Worm (Caenorhabditis elegans) whole organism, midembryonic: Measurements from ENCODE around the gene srab-9.

ENCODE experiments used
- T22C8.4 ChIP-seq: fragments of 200-800 bp; sonication (Bioruptor generic); IDR thresholded peaks from 2 replicates; pipeline ENCODE4 v1.3.6; 2022; ENCODE audit warnings: missing genetic modification characterization, missing compliant biosample characterization
- cog-1 ChIP-seq: sonication (generic microtip); optimal IDR thresholded peaks from 2 replicates; lab custom pipeline; 2016; ENCODE audit warnings: missing genetic modification characterization, missing compliant biosample characterization
- flt-1 ChIP-seq: fragments of 200-800 bp; sonication (Bioruptor generic); IDR thresholded peaks from 2 replicates; pipeline ENCODE4 v1.3.6; 2022; ENCODE audit warnings: missing genetic modification characterization, missing compliant biosample characterization
- klf-2 ChIP-seq: fragments of 200-800 bp; sonication (Bioruptor generic); conservative IDR thresholded peaks from 2 replicates; pipeline ENCODE4 v1.3.6; 2022; ENCODE audit warnings: missing genetic modification reagents, missing genetic modification characterization, missing compliant biosample characterization
- med-1 ChIP-seq: sonication (generic microtip); optimal IDR thresholded peaks from 2 replicates; lab custom pipeline; 2017; ENCODE audit warnings: missing genetic modification characterization, mild to moderate bottlenecking, missing compliant biosample characterization, antibody characterized with exemption, missing genetic modification reagents; ENCODE audit not compliant: insufficient read depth
- ref-1 ChIP-seq: fragments of 200-800 bp; sonication (Bioruptor generic); conservative IDR thresholded peaks from 2 replicates; pipeline ENCODE4 v1.3.6; 2022; ENCODE audit warnings: missing genetic modification reagents, missing genetic modification characterization, missing compliant biosample characterization
- tab-1 ChIP-seq: fragments of 200-800 bp; sonication (Bioruptor generic); IDR thresholded peaks from 2 replicates; pipeline ENCODE4 v1.3.6; 2022; ENCODE audit warnings: missing genetic modification characterization, missing compliant biosample characterization
- ztf-23 ChIP-seq: fragments of 200-800 bp; sonication (Bioruptor generic); IDR thresholded peaks from 2 replicates; pipeline ENCODE4 v1.3.6; 2022; ENCODE audit warnings: missing genetic modification reagents, missing genetic modification characterization, missing compliant biosample characterization
- ztf-29 ChIP-seq: fragments of 200-800 bp; sonication (Bioruptor generic); IDR thresholded peaks from 2 replicates; pipeline ENCODE4 v1.3.6; 2022; ENCODE audit warnings: missing genetic modification reagents, missing genetic modification characterization, missing compliant biosample characterization

Gene srab-9

ce11 chrV:3141190-3141589 lies at the start of gene srab-9:
Gene srab-9, minus strand, starts transcription at chrV:3141290.
- TF ChIP-seq ztf-29 (GFP tag; lab: Robert Waterston, UW) (no peak), T22C8.4 (no peak), flt-1 (GFP tag; lab: Robert Waterston, UW) (no peak)

DNA sequence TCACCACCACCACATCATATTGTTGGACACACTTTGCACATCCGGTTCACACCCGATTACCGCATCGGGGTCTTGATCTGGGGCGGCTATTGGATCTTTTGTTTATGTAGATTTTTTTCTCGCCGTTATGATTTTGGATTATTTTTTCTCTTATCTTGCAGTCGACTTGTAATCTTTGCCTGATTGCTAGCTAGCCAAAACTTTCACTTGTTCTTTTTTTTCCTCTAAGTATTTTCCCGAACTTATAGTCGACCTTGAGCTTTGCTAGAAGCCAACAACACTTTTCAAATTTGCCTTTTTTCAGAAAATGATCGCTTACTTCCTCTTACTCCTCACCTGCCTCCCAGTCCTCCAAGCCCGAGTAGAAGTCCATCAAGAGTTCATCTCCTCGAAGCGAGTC lies 47.0 kb upstream of the srab-9 start, which contains the start of gene lag-2:
Gene lag-2, plus strand, starts transcription at position 301 of the 400 bp plus-strand sequence.
- TF ChIP-seq ref-1 (GFP tag; lab: Robert Waterston, UW): no peak
- TF ChIP-seq T22C8.4: no peak
- no peak for TF ChIP-seq tab-1
- TF ChIP-seq ztf-29 (GFP tag; lab: Robert Waterston, UW): no peak

DNA sequence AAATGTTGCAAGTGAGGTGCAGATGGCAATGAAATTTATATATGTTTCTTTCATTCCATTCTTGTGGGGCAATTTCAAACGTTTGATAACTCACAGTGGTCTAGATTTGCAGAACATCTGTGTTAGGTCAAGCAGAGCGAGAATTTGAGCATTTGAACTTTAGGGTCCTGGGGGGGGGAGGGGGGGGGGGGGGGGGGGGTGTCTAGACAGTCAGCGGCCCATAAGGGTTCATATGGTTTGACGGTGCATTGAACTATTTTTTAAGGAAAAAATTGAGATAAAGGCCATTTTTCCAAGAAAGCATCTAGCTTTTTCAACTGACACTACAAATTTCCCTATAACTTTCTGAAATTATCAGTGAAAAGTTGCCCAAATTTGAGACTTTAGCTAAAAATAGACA lies 44.8 kb upstream of the srab-9 start:
- TF ChIP-seq ztf-23 (GFP tag; lab: Robert Waterston, UW): no peak
- no peak for TF ChIP-seq ztf-29 (GFP tag; lab: Robert Waterston, UW)
- TF ChIP-seq klf-2 (GFP tag; lab: Robert Waterston, UW): no peak
- no peak for TF ChIP-seq med-1 (GFP tag; lab: Kevin White, UChicago)
- no peak for TF ChIP-seq T22C8.4
- TF ChIP-seq tab-1: no peak
- TF ChIP-seq cog-1 (tag; lab: Kevin White, UChicago): no peak
- no peak for TF ChIP-seq flt-1 (GFP tag; lab: Robert Waterston, UW)
- TF ChIP-seq ref-1 (GFP tag; lab: Robert Waterston, UW): no peak

ce11 chrV:3176161-3176560 lies 35.1 kb upstream of the srab-9 start, which contains the start of gene srab-8:
Gene srab-8, plus strand, starts transcription at chrV:3176461.
- TF ChIP-seq klf-2 (GFP tag; lab: Robert Waterston, UW) (no peak), ztf-23 (GFP tag; lab: Robert Waterston, UW) (no peak), flt-1 (GFP tag; lab: Robert Waterston, UW) (no peak), T22C8.4 (no peak), ref-1 (GFP tag; lab: Robert Waterston, UW) (no peak), med-1 (GFP tag; lab: Kevin White, UChicago) (no peak), tab-1 (no peak), ztf-29 (GFP tag; lab: Robert Waterston, UW) (no peak), cog-1 (tag; lab: Kevin White, UChicago) (no peak)

ce11 chrV:3171625-3172024 lies 30.5 kb upstream of the srab-9 start:
- TF ChIP-seq ztf-23 (GFP tag; lab: Robert Waterston, UW) (no peak), klf-2 (GFP tag; lab: Robert Waterston, UW) (no peak), T22C8.4 (peak; percentile 57; the same call in 1 of the 2 replicates)

ce11 chrV:3169838-3170237 lies 28.7 kb upstream of the srab-9 start, which contains the start of gene srbc-6:
Gene srbc-6, plus strand, starts transcription at chrV:3170138.
- TF ChIP-seq ref-1 (GFP tag; lab: Robert Waterston, UW): no peak
- TF ChIP-seq tab-1: no peak
- TF ChIP-seq klf-2 (GFP tag; lab: Robert Waterston, UW): no peak

DNA sequence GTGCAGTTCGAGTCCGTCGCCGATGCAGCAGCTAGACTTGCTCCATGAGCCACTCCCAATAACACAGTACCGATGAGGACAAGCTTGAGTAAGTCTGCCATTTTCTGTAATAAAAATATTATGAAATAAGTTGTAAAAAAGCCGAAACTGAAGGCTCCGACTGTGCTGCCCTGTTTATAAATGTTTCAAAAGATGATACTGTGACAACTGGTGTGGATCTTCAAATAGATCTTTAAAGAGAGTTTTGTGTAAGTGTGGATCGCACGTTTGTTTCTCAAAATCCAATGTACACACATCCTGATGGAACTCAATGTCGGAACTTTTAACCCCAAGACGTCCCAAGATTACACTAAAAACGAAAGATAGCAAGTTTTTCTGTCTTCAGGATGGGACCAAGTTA lies 27.6 kb upstream of the srab-9 start, which contains the start of gene C36C5.15:
Gene C36C5.15, minus strand, starts transcription at position 101 of the 400 bp plus-strand sequence.
- TF ChIP-seq flt-1 (GFP tag; lab: Robert Waterston, UW): no peak
- no peak for TF ChIP-seq ztf-23 (GFP tag; lab: Robert Waterston, UW)
- TF ChIP-seq ztf-29 (GFP tag; lab: Robert Waterston, UW): no peak
- TF ChIP-seq tab-1: no peak
- TF ChIP-seq T22C8.4: no peak
- TF ChIP-seq cog-1 (tag; lab: Kevin White, UChicago): no peak
- no peak for TF ChIP-seq ref-1 (GFP tag; lab: Robert Waterston, UW)
- TF ChIP-seq med-1 (GFP tag; lab: Kevin White, UChicago): no peak
- TF ChIP-seq klf-2 (GFP tag; lab: Robert Waterston, UW): no peak

- no peak for TF ChIP-seq flt-1 (GFP tag; lab: Robert Waterston, UW)
- no peak for TF ChIP-seq tab-1
- no peak for TF ChIP-seq med-1 (GFP tag; lab: Kevin White, UChicago)
- no peak for TF ChIP-seq klf-2 (GFP tag; lab: Robert Waterston, UW)
- TF ChIP-seq ztf-29 (GFP tag; lab: Robert Waterston, UW): no peak
- no peak for TF ChIP-seq ztf-23 (GFP tag; lab: Robert Waterston, UW)
- TF ChIP-seq ref-1 (GFP tag; lab: Robert Waterston, UW): no peak
- TF ChIP-seq cog-1 (tag; lab: Kevin White, UChicago): no peak
- no peak for TF ChIP-seq T22C8.4
Measured at ce11 chrV:3166260-3166659, 25.2 kb upstream of the srab-9 start, which contains the start of gene C36C5.4. Gene C36C5.4, plus strand, starts transcription at chrV:3166560.

DNA sequence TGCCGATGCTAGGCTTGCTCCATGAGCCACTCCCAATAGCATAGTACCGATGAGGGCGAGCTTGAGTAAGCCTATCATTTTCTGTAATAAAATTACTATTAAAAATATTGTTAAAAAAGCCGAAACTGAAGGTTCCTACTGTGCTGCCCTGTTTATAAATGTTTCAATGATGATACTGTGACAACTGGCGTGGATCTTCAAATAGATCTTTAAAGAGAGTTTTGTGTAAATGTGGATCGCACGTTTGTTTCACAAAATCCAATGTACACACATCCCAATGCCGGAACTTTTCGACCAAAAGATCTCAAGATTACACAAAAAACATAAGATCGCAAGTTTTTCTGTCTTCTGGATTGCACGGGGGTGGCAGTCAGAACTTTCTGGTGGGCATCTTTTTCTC lies 24.3 kb upstream of the srab-9 start, which contains the start of gene C36C5.14:
Gene C36C5.14, minus strand, starts transcription at position 101 of the 400 bp plus-strand sequence.
- no peak for TF ChIP-seq med-1 (GFP tag; lab: Kevin White, UChicago)
- TF ChIP-seq klf-2 (GFP tag; lab: Robert Waterston, UW): no peak
- TF ChIP-seq ztf-23 (GFP tag; lab: Robert Waterston, UW): no peak
- TF ChIP-seq tab-1: no peak
- TF ChIP-seq flt-1 (GFP tag; lab: Robert Waterston, UW): no peak
- TF ChIP-seq cog-1 (tag; lab: Kevin White, UChicago): no peak
- no peak for TF ChIP-seq ztf-29 (GFP tag; lab: Robert Waterston, UW)
- TF ChIP-seq T22C8.4: no peak
- no peak for TF ChIP-seq ref-1 (GFP tag; lab: Robert Waterston, UW)

DNA sequence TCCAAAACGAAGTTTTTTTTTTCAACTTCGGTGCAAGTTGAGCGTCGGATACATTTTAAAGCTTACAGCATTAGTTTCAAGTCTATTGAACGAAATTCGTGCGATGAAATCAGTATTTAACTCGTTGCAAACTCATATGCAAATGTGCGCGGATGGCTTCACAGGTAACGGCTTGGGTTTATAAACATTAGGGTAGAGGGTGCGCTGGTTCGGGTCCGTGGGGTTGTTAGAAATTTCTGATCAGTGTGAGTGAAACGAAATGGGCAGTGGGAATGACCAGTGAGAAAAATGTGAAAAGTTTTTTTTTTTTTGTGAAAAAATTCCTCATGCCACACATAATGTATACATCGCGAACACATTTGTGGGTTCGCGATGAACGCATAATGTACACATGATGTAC lies 22.1 kb upstream of the srab-9 start:
- TF ChIP-seq ref-1 (GFP tag; lab: Robert Waterston, UW): no peak
- no peak for TF ChIP-seq ztf-23 (GFP tag; lab: Robert Waterston, UW)
- TF ChIP-seq T22C8.4: no peak
- no peak for TF ChIP-seq flt-1 (GFP tag; lab: Robert Waterston, UW)
- TF ChIP-seq klf-2 (GFP tag; lab: Robert Waterston, UW): no peak
- TF ChIP-seq med-1 (GFP tag; lab: Kevin White, UChicago): no peak
- TF ChIP-seq ztf-29 (GFP tag; lab: Robert Waterston, UW): no peak
- no peak for TF ChIP-seq tab-1
- TF ChIP-seq cog-1 (tag; lab: Kevin White, UChicago): no peak
